Worm (Caenorhabditis elegans): ENCODE measurements around the gene F36F12.1.

- TF ChIP-seq ztf-11 (tag; optimal IDR thresholded peaks at IDR 0.05): no peak
- no peak for TF ChIP-seq php-3 (GFP tag; IDR thresholded peaks at IDR 0.05)
- TF ChIP-seq mep-1 (tag; optimal IDR thresholded peaks at IDR 0.05): peak; percentile 74
- no peak for TF ChIP-seq nhr-25 (tag; optimal IDR thresholded peaks at IDR 0.05; ENCODE audit: borderline replicate concordance, insufficient read depth)
- no peak for TF ChIP-seq ama-1 (optimal IDR thresholded peaks at IDR 0.05)
- TF ChIP-seq ceh-82 (tag; optimal IDR thresholded peaks at IDR 0.05): no peak
- TF ChIP-seq hif-1 (tag; optimal IDR thresholded peaks at IDR 0.05): peak in 1 of 2 experiments; percentile 76
- no peak for TF ChIP-seq ZK337.2 (GFP tag; IDR thresholded peaks at IDR 0.05)
- no peak for TF ChIP-seq snpc-4 (tag; optimal IDR thresholded peaks at IDR 0.05)
- no peak for TF ChIP-seq nhr-41 (GFP tag; IDR thresholded peaks at IDR 0.05)
- TF ChIP-seq sdz-12 (GFP tag; optimal IDR thresholded peaks at IDR 0.05): no peak
- TF ChIP-seq pha-4 (GFP tag; IDR thresholded peaks at IDR 0.05): no peak
- TF ChIP-seq pha-4 (tag; optimal IDR thresholded peaks at IDR 0.05): no peak
- TF ChIP-seq nhr-28 (tag; optimal IDR thresholded peaks at IDR 0.05): peak; percentile 1
These were observed 30.5 kb upstream of the F36F12.1 start for ce11 chrV:2133512-2133911.

Data from whole organism, L4 larva.